Worm (Caenorhabditis elegans) whole organism, midembryonic: ENCODE results near the gene bgnt-1.5.

Source experiments
- flt-1 ChIP-seq: fragments of 200-800 bp; sonication (Bioruptor generic); IDR thresholded peaks from 2 replicates; pipeline ENCODE4 v1.3.6; 2022; ENCODE audit warnings: missing genetic modification characterization, missing compliant biosample characterization
- klf-2 ChIP-seq: fragments of 200-800 bp; sonication (Bioruptor generic); conservative IDR thresholded peaks from 2 replicates; pipeline ENCODE4 v1.3.6; 2022; ENCODE audit warnings: missing genetic modification reagents, missing genetic modification characterization, missing compliant biosample characterization
- ztf-29 ChIP-seq: fragments of 200-800 bp; sonication (Bioruptor generic); IDR thresholded peaks from 2 replicates; pipeline ENCODE4 v1.3.6; 2022; ENCODE audit warnings: missing genetic modification reagents, missing genetic modification characterization, missing compliant biosample characterization

- no peak for TF ChIP-seq klf-2 (GFP tag; lab: Robert Waterston, UW)
- no peak for TF ChIP-seq flt-1 (GFP tag; lab: Robert Waterston, UW)
- TF ChIP-seq ztf-29 (GFP tag; lab: Robert Waterston, UW), result no peak
Observed at ce11 chrX:13223437-13223836, 8.7 kb downstream of the bgnt-1.5 start, which contains the start of gene skr-20.
